Fruit fly (Drosophila melanogaster) whole organism, adult: ENCODE results near the gene CG33270.
"Not testable (repeated sequence)": the region's sequence is repeated elsewhere in the genome, so short reads cannot be mapped to it uniquely, and the experiment has no call there.

Source experiments
- CG11617 ChIP-seq: fragments of 200-800 bp; sonication (Bioruptor generic); optimal IDR thresholded peaks from 2 replicates; lab custom pipeline; 2017; ENCODE audit warnings: mild to moderate bottlenecking, missing biosample characterization, missing genetic modification reagents, missing genetic modification characterization
- CG12768 ChIP-seq: fragments of 200-800 bp; sonication (Bioruptor generic); optimal IDR thresholded peaks from 2 replicates; lab custom pipeline; 2017; ENCODE audit warnings: missing biosample characterization, missing genetic modification characterization, mild to moderate bottlenecking, moderate library complexity, missing genetic modification reagents
- CG14711 ChIP-seq: fragments of 200-800 bp; sonication (Bioruptor generic); optimal IDR thresholded peaks from 2 replicates; lab custom pipeline; 2018; ENCODE audit warnings: missing biosample characterization, mild to moderate bottlenecking, missing genetic modification characterization, moderate library complexity
- CG1620 ChIP-seq: fragments of 200-800 bp; sonication (Bioruptor generic); optimal IDR thresholded peaks from 2 replicates; lab custom pipeline; 2016; ENCODE audit warnings: missing biosample characterization, missing genetic modification characterization
- CG33017 ChIP-seq: fragments of 200-800 bp; sonication (Bioruptor generic); optimal IDR thresholded peaks from 2 replicates; lab custom pipeline; 2018; ENCODE audit warnings: missing biosample characterization, mild to moderate bottlenecking, missing genetic modification characterization, moderate library complexity
- CG5204 ChIP-seq: fragments of 200-800 bp; sonication (Bioruptor generic); optimal IDR thresholded peaks from 2 replicates; lab custom pipeline; 2016; ENCODE audit warnings: missing biosample characterization, missing genetic modification characterization
- CG7045 ChIP-seq: fragments of 200-800 bp; sonication (Bioruptor generic); optimal IDR thresholded peaks from 2 replicates; lab custom pipeline; 2017; ENCODE audit warnings: missing biosample characterization, mild to moderate bottlenecking, missing genetic modification characterization
- CG7101 ChIP-seq: fragments of 200-800 bp; sonication (Bioruptor generic); optimal IDR thresholded peaks from 2 replicates; lab custom pipeline; 2018; ENCODE audit warnings: missing biosample characterization, mild to moderate bottlenecking, missing genetic modification characterization, moderate library complexity
- Clk ChIP-seq: fragments of 200-800 bp; sonication (Bioruptor generic); optimal IDR thresholded peaks from 2 replicates; lab custom pipeline; 2017; ENCODE audit warnings: missing biosample characterization, missing genetic modification characterization
- Crg-1 ChIP-seq: fragments of 200-800 bp; sonication (Bioruptor generic); optimal IDR thresholded peaks from 2 replicates; lab custom pipeline; 2016; ENCODE audit warnings: missing biosample characterization, missing genetic modification characterization
- Hr96 ChIP-seq: fragments of 200-800 bp; sonication (Bioruptor generic); optimal IDR thresholded peaks from 2 replicates; lab custom pipeline; 2016; ENCODE audit warnings: missing biosample characterization, missing genetic modification characterization
- Mnt ChIP-seq: fragments of 200-800 bp; sonication (Bioruptor generic); optimal IDR thresholded peaks from 2 replicates; lab custom pipeline; 2016; ENCODE audit warnings: missing biosample characterization, mild to moderate bottlenecking, missing genetic modification characterization
- bab1 ChIP-seq: fragments of 200-800 bp; sonication (Bioruptor generic); optimal IDR thresholded peaks from 3 replicates; lab custom pipeline; 2019; ENCODE audit warnings: missing biosample characterization, mild to moderate bottlenecking, missing genetic modification characterization, moderate library complexity
- cic ChIP-seq: fragments of 200-800 bp; sonication (Bioruptor generic); optimal IDR thresholded peaks from 2 replicates; lab custom pipeline; 2017; ENCODE audit warnings: missing biosample characterization, mild to moderate bottlenecking, missing genetic modification characterization, moderate library complexity
- cnc ChIP-seq, 2 experiments: fragments of >200 bp; optimal IDR thresholded peaks; 2 replicates each; lab custom pipeline; 2017
- kay ChIP-seq: fragments of 200-800 bp; sonication (Bioruptor generic); peaks from one replicate; lab custom pipeline; 2016; ENCODE audit warnings: missing biosample characterization, missing genetic modification characterization, borderline replicate concordance
- ovo ChIP-seq: fragments of 200-800 bp; sonication (Bioruptor generic); optimal IDR thresholded peaks from 2 replicates; lab custom pipeline; 2016; ENCODE audit warnings: missing biosample characterization, missing genetic modification characterization
- pad ChIP-seq: fragments of 200-800 bp; sonication (Bioruptor generic); optimal IDR thresholded peaks from 3 replicates; lab custom pipeline; 2017; ENCODE audit warnings: missing biosample characterization, missing genetic modification characterization, mild to moderate bottlenecking, moderate library complexity, missing genetic modification reagents
- tj ChIP-seq: fragments of 200-800 bp; sonication (Bioruptor generic); optimal IDR thresholded peaks from 3 replicates; lab custom pipeline; 2017; ENCODE audit warnings: missing biosample characterization, mild to moderate bottlenecking, missing genetic modification characterization, moderate library complexity
- toe ChIP-seq: fragments of 200-800 bp; sonication (Bioruptor generic); optimal IDR thresholded peaks from 2 replicates; lab custom pipeline; 2016; ENCODE audit warnings: missing biosample characterization, missing genetic modification characterization

The CG33270 gene

DNA sequence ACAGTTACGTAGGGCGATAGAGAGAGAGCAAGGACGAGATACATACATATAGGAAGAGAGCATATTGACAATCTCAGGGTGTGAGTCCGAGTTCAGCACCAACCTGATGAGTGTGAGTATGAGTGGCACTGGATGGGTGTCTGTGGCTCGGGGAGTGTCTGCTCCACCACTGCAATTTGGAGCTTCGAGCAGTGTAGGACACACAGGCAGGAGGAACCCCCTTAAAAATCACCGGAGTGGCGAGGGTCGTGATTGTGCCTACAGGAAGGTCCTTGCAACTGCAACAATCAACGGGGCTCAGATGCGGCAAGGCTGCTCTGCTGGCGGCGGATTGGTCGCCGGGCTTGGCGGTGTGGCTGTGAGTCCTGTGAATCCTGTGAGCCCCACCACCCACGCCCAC is 13.4 kb upstream of the CG33270 start:
- TF ChIP-seq CG33017 (tag; lab: Kevin White, UChicago) = no peak
- TF ChIP-seq CG7045 (GFP tag; lab: Kevin White, UChicago) = no peak
- no peak for TF ChIP-seq CG1620 (GFP tag; lab: Kevin White, UChicago)
- no peak for TF ChIP-seq toe (GFP tag; lab: Kevin White, UChicago)
- TF ChIP-seq Clk (GFP tag; lab: Kevin White, UChicago) = no peak
- no peak for TF ChIP-seq CG12768 (GFP tag; lab: Kevin White, UChicago)
- TF ChIP-seq cic (GFP tag; lab: Kevin White, UChicago) = no peak

DNA sequence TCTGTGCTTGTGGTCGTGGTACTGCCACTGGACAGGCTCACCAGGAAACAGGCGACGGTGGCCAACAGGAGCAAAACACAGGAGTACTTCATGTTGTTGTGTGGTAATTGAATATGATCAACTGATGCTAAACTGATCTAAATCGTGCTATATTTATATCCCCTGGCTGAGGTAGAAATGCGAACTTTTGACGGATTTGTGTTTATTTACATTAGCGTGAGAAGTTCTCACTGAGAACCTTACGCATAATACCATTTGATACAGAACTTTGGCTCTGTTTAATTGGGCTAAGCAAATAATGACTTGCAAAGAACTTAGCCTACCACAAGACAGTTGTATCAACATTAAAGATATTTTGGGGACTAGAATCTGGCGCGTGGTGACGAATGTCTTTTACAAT is 12.7 kb upstream of the CG33270 start, which contains the start of gene CG33268:
Gene CG33268, minus strand, starts transcription at position 101 of the 400 bp plus-strand sequence.
- TF ChIP-seq CG7101 (tag; lab: Kevin White, UChicago) = no peak

DNA sequence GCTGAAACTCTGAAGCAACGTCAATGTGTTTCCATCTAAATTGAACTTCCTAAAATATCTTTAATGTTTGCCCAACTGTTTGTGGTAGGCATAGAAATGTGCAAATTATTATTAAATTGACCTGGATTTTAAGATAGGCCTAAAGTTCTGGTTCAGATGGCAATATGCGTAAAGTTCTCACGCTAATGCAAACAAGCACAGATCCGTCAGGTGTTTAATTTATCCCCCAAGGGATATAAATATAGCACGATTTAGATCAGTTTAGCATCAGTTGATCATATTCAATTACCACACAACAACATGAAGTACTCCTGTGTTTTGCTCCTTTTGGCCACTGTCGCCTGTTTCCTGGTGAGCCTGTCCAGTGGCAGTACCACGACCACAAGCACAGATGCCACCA is 11.0 kb upstream of the CG33270 start, which contains the start of gene CG7377:
Gene CG7377, plus strand, starts transcription at position 301 of the 400 bp plus-strand sequence.
- not testable (repeated sequence) for TF ChIP-seq Clk (GFP tag; lab: Kevin White, UChicago); CG14711 (tag; lab: Kevin White, UChicago); CG5204 (GFP tag; lab: Kevin White, UChicago)

DNA sequence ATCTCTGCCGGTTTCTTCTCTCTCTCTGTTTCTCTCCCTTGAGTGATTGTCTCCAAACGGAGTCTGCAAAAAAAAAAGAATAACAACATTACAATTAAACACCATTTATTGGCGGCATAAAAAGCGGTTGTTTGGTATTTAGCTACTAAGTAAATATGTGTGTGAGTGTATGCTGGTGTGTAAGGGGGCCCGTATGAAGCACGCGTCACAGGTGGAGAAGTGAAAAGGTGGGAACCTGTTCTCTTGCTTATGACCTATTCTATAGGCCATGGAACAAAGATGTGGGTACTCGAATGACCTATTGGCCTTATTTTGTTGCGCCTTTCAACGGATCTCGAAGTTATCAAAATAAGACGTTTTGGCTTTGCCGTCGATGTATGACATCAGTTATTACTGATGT is 10.2 kb upstream of the CG33270 start:
- TF ChIP-seq CG7045 (GFP tag; lab: Kevin White, UChicago) = no peak
- no peak for TF ChIP-seq kay
- no peak for TF ChIP-seq Crg-1 (GFP tag; lab: Kevin White, UChicago)
- no peak for TF ChIP-seq ovo
- no peak for TF ChIP-seq toe (GFP tag; lab: Kevin White, UChicago)
- TF ChIP-seq CG1620 (GFP tag; lab: Kevin White, UChicago) = no peak
- no peak for TF ChIP-seq CG12768 (GFP tag; lab: Kevin White, UChicago)
- no peak for TF ChIP-seq Clk (GFP tag; lab: Kevin White, UChicago)
- no peak for TF ChIP-seq cnc (optimal IDR thresholded peaks at IDR 0.05; lab: Kevin White, UChicago)

DNA sequence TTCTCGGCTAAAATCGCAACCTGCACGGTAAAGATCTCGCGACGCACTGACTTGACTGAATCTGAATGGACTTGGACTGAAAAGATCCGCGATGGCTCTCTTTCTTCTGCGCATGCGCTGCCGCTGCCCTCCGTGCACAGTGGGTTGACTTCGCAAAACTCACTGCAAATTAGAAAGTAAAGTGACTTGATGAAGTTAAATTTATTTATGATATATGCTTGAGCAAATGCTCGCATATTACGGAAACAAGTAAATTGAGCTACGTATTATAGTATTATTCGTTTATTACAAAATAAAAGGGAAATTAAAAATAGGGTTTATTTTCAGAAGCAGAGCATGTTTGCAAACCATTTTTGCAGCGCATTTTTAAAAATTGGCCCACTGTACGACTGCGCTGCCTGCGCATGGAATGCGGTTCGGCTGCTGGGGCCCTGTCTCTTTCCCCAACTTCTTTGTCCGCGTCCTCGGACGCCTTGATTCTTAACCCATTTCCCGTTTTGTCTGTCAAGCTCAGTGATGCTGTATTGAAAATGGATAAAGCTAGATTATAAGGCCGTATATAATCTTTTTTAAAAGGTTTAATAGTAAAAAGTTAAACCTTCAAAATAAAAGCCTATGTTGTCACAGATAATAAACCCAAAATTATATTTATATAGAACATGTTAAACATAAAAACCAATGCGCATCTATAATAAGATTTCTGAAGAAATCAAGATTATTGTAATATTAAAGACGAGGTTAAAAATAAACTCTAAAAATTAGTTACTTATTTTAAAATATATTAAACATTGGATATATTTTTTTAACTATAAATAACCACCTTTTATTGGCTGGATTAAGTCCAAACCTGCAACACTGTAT is 9.5 kb upstream of the CG33270 start, which contains the start of gene rt:
Gene rt, minus strand, starts transcription at position 51 of the 861 bp plus-strand sequence.
- TF ChIP-seq CG11617 (GFP tag; lab: Kevin White, UChicago) = no peak
- TF ChIP-seq CG1620 (GFP tag; lab: Kevin White, UChicago) = no peak
- TF ChIP-seq pad (GFP tag; lab: Kevin White, UChicago) = peak; percentile 75
- no peak for TF ChIP-seq ovo
- TF ChIP-seq CG7045 (GFP tag; lab: Kevin White, UChicago) = peak; percentile 31
- TF ChIP-seq CG7101 (tag; lab: Kevin White, UChicago) = no peak
- no peak for TF ChIP-seq toe (GFP tag; lab: Kevin White, UChicago)
- TF ChIP-seq CG14711 (tag; lab: Kevin White, UChicago) = no peak
- TF ChIP-seq CG33017 (tag; lab: Kevin White, UChicago) = no peak
- peak; percentile 10 for TF ChIP-seq Hr96 (GFP tag; lab: Kevin White, UChicago)
- TF ChIP-seq CG5204 (GFP tag; lab: Kevin White, UChicago) = no peak
- no peak for TF ChIP-seq tj (GFP tag; lab: Kevin White, UChicago)
- no peak for TF ChIP-seq Mnt (GFP tag; lab: Kevin White, UChicago)
- TF ChIP-seq bab1 (GFP tag; lab: Kevin White, UChicago) = no peak
- no peak for TF ChIP-seq cnc (optimal IDR thresholded peaks at IDR 0.05; lab: Kevin White, UChicago)
- no peak for TF ChIP-seq cic (GFP tag; lab: Kevin White, UChicago)
- TF ChIP-seq Clk (GFP tag; lab: Kevin White, UChicago) = no peak

DNA sequence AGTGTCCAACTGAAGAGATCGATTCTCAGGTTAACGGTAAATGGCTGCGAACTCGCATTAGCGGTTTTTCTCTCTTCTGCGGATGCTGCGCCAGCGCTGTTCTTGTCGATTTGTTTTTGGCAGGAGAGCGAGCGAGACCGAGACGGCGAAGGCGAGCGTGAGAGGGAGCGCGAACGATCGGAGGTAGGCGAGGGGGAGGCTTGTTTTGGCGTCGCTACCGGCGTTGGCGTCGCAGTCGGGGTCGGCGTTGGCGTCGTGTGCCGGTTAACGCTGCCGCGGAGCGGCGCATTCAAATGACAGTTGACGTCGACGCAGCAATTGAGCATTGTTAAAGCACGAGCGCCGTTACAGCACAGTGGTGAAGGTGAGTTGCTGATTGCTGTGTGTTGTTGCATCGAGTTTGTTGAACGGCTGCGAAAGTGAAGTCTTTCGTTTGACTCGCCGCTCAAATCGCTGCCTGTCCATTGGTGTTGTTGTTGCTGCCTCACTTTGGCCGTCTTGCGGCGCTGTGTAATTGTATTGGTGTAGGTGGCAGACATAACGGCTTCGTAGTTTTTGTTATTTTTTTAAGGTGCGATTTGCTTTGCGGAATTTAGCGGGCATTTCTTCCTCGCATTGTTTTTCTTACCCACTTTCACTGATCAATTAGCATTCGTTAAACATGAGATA is 8.5 kb upstream of the CG33270 start:
- TF ChIP-seq ovo (peak; percentile 96), CG7101 (tag; lab: Kevin White, UChicago) (no peak), pad (GFP tag; lab: Kevin White, UChicago) (peak; percentile 85)

DNA sequence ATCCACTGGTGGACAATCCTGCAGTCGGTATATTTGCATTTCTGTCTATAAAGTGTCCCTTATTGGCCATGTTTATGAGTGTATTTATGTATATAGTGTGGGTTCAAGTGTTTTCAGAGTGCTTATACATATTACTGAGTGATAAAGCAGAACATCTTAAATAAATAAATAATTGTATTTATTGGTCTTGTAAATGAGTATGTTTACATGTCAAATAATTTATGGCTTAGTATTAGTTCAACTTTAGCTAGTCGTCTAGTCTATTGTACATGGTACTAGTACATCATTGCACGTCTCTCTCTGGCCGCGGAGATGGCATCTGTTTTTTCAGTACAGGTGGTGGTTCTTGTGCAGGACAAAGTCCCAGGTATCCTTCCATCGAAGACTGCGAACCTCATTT is 5.5 kb upstream of the CG33270 start, which contains the start of gene CG32086:
Gene CG32086, minus strand, starts transcription at position 101 of the 400 bp plus-strand sequence.
- no peak for TF ChIP-seq CG14711 (tag; lab: Kevin White, UChicago)
- no peak for TF ChIP-seq Crg-1 (GFP tag; lab: Kevin White, UChicago)
- TF ChIP-seq CG33017 (tag; lab: Kevin White, UChicago) = no peak
- TF ChIP-seq cic (GFP tag; lab: Kevin White, UChicago) = no peak
- no peak for TF ChIP-seq CG1620 (GFP tag; lab: Kevin White, UChicago)
- no peak for TF ChIP-seq Clk (GFP tag; lab: Kevin White, UChicago)
- TF ChIP-seq CG7045 (GFP tag; lab: Kevin White, UChicago) = no peak
- no peak for TF ChIP-seq CG12768 (GFP tag; lab: Kevin White, UChicago)
- no peak for TF ChIP-seq Mnt (GFP tag; lab: Kevin White, UChicago)
- TF ChIP-seq kay = no peak
- TF ChIP-seq CG5204 (GFP tag; lab: Kevin White, UChicago) = no peak
- no peak for TF ChIP-seq bab1 (GFP tag; lab: Kevin White, UChicago)
- TF ChIP-seq CG11617 (GFP tag; lab: Kevin White, UChicago) = no peak
- TF ChIP-seq tj (GFP tag; lab: Kevin White, UChicago) = no peak
- TF ChIP-seq ovo = no peak
- no peak for TF ChIP-seq Hr96 (GFP tag; lab: Kevin White, UChicago)
- no peak for TF ChIP-seq toe (GFP tag; lab: Kevin White, UChicago)
